Fruit fly (Drosophila melanogaster): ENCODE measurements around the gene CG14957.
A peak's percentile ranks its signal among the peaks of the same experiment; 100 is the strongest.

CG14957 gene

DNA sequence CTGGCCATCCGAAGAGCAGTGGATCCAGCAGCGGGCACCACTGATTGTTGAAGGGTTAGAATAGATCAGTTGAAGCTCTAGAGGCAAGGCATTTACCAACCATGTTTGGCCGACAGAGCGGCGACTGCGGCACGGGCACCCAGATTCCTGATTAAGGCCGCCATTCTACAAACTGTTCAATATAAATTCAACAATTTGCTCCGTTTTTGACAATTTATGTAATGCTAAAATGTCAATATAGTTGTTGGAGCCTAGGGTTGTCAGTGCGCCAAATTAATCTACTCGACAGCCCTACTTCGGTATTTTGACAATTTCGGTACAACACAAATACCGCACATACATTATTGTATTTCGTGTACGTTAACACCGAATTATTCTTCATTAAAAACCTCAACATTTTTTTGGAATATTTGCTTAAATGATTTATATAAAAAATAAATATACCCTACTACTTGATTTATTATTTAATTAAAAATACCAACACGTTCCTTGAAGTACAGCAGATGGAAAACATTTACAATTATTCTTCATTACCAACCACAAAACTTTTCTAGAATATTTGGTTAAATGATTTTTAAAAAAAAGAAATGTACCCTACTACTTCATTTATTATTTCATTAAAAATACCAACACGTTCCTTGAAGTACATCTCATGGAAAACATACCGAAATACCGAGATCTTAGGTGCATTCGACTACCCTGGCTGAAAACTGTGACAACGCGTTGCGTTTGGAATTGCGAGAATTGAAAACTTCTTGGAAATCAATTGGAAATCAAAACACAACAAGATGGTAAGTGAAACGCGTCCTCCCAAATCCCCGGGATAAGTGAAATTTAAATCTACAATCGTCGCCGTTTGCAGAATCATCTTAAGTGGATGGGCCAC, 27.8 kb upstream of the CG14957 start, which contains the start of the genes ND-30 and CG15812 (continued):
- TF ChIP-seq CG34422 (GFP tag; IDR thresholded peaks at IDR 0.05) (no peak), CG6813 (GFP tag; optimal IDR thresholded peaks at IDR 0.05) (no peak), dpn (GFP tag; optimal IDR thresholded peaks at IDR 0.05) (peak in 1 of 2 experiments; percentile 1), CG4360 (GFP tag; IDR thresholded peaks at IDR 0.05) (no peak), CG9876 (GFP tag; optimal IDR thresholded peaks at IDR 0.05) (no peak), gsb-n (tag; optimal IDR thresholded peaks at IDR 0.05) (no peak), Mes4 (GFP tag; optimal IDR thresholded peaks at IDR 0.05) (no peak), ro (GFP tag; IDR thresholded peaks at IDR 0.05) (no peak), cwo (GFP tag; optimal IDR thresholded peaks at IDR 0.05) (no peak), CG2202 (tag; optimal IDR thresholded peaks at IDR 0.05) (no peak), hkb (optimal IDR thresholded peaks at IDR 0.05) (no peak), hkb (GFP tag; IDR thresholded peaks at IDR 0.05) (no peak), CG2129 (GFP tag; IDR thresholded peaks at IDR 0.05; ENCODE audit: partially characterized antibody) (no peak), CG3281 (GFP tag; optimal IDR thresholded peaks at IDR 0.05) (no peak), Hmx (GFP tag; optimal IDR thresholded peaks at IDR 0.05) (no peak), ham (GFP tag; IDR thresholded peaks at IDR 0.05) (no peak), jigr1 (GFP tag; IDR thresholded peaks at IDR 0.05) (no peak), dm (GFP tag; optimal IDR thresholded peaks at IDR 0.05) (no peak), CG3407 (GFP tag; optimal IDR thresholded peaks at IDR 0.05) (no peak), HHEX (GFP tag; optimal IDR thresholded peaks at IDR 0.05) (no peak), CG7963 (GFP tag; IDR thresholded peaks at IDR 0.05; ENCODE audit: partially characterized antibody) (no peak), vfl (GFP tag; optimal IDR thresholded peaks at IDR 0.05) (no peak), maf-S (GFP tag; optimal IDR thresholded peaks at IDR 0.05) (no peak), dimm (GFP tag; IDR thresholded peaks at IDR 0.05) (no peak), CG10979 (tag; optimal IDR thresholded peaks at IDR 0.05) (no peak), luna (GFP tag; optimal IDR thresholded peaks at IDR 0.05) (no peak), Med (GFP tag) (no peak), Atf6 (GFP tag; IDR thresholded peaks at IDR 0.05) (no peak), fd96Cb (tag; optimal IDR thresholded peaks at IDR 0.05) (no peak), Tbp (GFP tag; optimal IDR thresholded peaks at IDR 0.05) (no peak), crc (GFP tag; optimal IDR thresholded peaks at IDR 0.05) (no peak), ato (GFP tag; IDR thresholded peaks at IDR 0.05; ENCODE audit: partially characterized antibody) (0 out of 2 replicates have a peak, but pooled peaks have one; percentile 30), CG6689 (GFP tag; IDR thresholded peaks at IDR 0.05) (0 out of 2 replicates have a peak, but pooled peaks have one; percentile 5), btn (GFP tag; optimal IDR thresholded peaks at IDR 0.05) (no peak), CG12104 (GFP tag; optimal IDR thresholded peaks at IDR 0.05) (peak; percentile 14), CG11504 (tag; optimal IDR thresholded peaks at IDR 0.05) (no peak), CG18619 (GFP tag; optimal IDR thresholded peaks at IDR 0.05) (no peak), B-H2 (GFP tag; optimal IDR thresholded peaks at IDR 0.05) (no peak), lmd (GFP tag; IDR thresholded peaks at IDR 0.05) (no peak), CG16813 (GFP tag; IDR thresholded peaks at IDR 0.05; ENCODE audit: partially characterized antibody) (no peak), CG15696 (tag; optimal IDR thresholded peaks at IDR 0.05) (peak; percentile 14), zfh1 (GFP tag; IDR thresholded peaks at IDR 0.05) (no peak), pita (GFP tag; optimal IDR thresholded peaks at IDR 0.05) (no peak), CrebB (tag; optimal IDR thresholded peaks at IDR 0.05) (no peak), gem (tag; optimal IDR thresholded peaks at IDR 0.05) (no peak), CG34376 (GFP tag; optimal IDR thresholded peaks at IDR 0.05) (no peak), CG1602 (GFP tag; optimal IDR thresholded peaks at IDR 0.05) (peak; percentile 45), ase (GFP tag; IDR thresholded peaks at IDR 0.05) (no peak), HmgZ (tag; optimal IDR thresholded peaks at IDR 0.05) (no peak), sug (tag; optimal IDR thresholded peaks at IDR 0.05) (peak; percentile 30)

All from whole organism, embryonic.